Worm (Caenorhabditis elegans): ENCODE measurements around the gene F17C8.7.

F17C8.7 gene

ce11 chrIII:4756983-4757382 lies 21.4 kb downstream of the F17C8.7 start, which contains the start of gene fbxl-2 (continued):
- TF ChIP-seq C08G9.2 (tag; optimal IDR thresholded peaks at IDR 0.05) (peak; percentile 36), unc-55 (GFP tag; optimal IDR thresholded peaks at IDR 0.05) (peak; percentile 48), hlh-15 (tag; optimal IDR thresholded peaks at IDR 0.05) (no peak), madf-2 (tag; optimal IDR thresholded peaks at IDR 0.05) (peak; percentile 53), lim-6 (tag; optimal IDR thresholded peaks at IDR 0.05) (peak; percentile 58), ceh-22 (tag; optimal IDR thresholded peaks at IDR 0.05) (no peak), hlh-8 (tag; optimal IDR thresholded peaks at IDR 0.05) (peak; percentile 44), ceh-24 (tag; optimal IDR thresholded peaks at IDR 0.05) (peak; percentile 32), ceh-45 (GFP tag; IDR thresholded peaks at IDR 0.05) (no peak), odd-2 (tag; optimal IDR thresholded peaks at IDR 0.05) (no peak), pat-9 (tag; optimal IDR thresholded peaks at IDR 0.05) (peak; percentile 64), ceh-19 (GFP tag; optimal IDR thresholded peaks at IDR 0.05) (peak; percentile 17), ztf-16 (tag; optimal IDR thresholded peaks at IDR 0.05) (peak; percentile 33), ceh-31 (tag; optimal IDR thresholded peaks at IDR 0.05) (peak; percentile 88), ceh-34 (tag; optimal IDR thresholded peaks at IDR 0.05) (peak; percentile 90), C38D4.7 (GFP tag; optimal IDR thresholded peaks at IDR 0.05) (no peak), pha-2 (tag; optimal IDR thresholded peaks at IDR 0.05) (peak; percentile 72), K09A11.1 (tag; optimal IDR thresholded peaks at IDR 0.05; ENCODE audit: insufficient read depth) (no peak), gmeb-2 (tag; optimal IDR thresholded peaks at IDR 0.05) (peak; percentile 57), ceh-48 (tag; optimal IDR thresholded peaks at IDR 0.05) (peak; percentile 54), mec-3 (tag; optimal IDR thresholded peaks at IDR 0.05; ENCODE audit: borderline replicate concordance) (no peak), F13H6.1 (tag; optimal IDR thresholded peaks at IDR 0.05) (peak; percentile 53), fkh-10 (GFP tag; optimal IDR thresholded peaks at IDR 0.05) (peak; percentile 4)

ce11 chrIII:4762846-4763245 lies 27.3 kb downstream of the F17C8.7 start:
- TF ChIP-seq hlh-13 (GFP tag; optimal IDR thresholded peaks at IDR 0.05) (no peak), mec-3 (tag; optimal IDR thresholded peaks at IDR 0.05; ENCODE audit: borderline replicate concordance) (peak; percentile 20)

- TF ChIP-seq elt-2 (tag; optimal IDR thresholded peaks at IDR 0.05): no peak
- no peak for TF ChIP-seq hlh-13 (GFP tag; optimal IDR thresholded peaks at IDR 0.05)
- no peak for TF ChIP-seq fax-1 (tag; optimal IDR thresholded peaks at IDR 0.05)
- TF ChIP-seq fkh-10 (GFP tag; optimal IDR thresholded peaks at IDR 0.05): no peak
Measured at ce11 chrIII:4763509-4763908, 28.0 kb downstream of the F17C8.7 start, which contains the start of gene B0393.4. TSS of gene B0393.4 (minus strand) at chrIII:4763609.

ce11 chrIII:4765474-4765873 lies 29.9 kb downstream of the F17C8.7 start, which contains the start of gene B0393.5:
TSS of gene B0393.5 (plus strand) at chrIII:4765774.
- no peak for TF ChIP-seq hlh-15 (tag; optimal IDR thresholded peaks at IDR 0.05)
- no peak for TF ChIP-seq ttx-3 (tag; optimal IDR thresholded peaks at IDR 0.05)

- no peak for TF ChIP-seq mec-3 (tag; optimal IDR thresholded peaks at IDR 0.05; ENCODE audit: borderline replicate concordance)
- TF ChIP-seq che-1 (tag; optimal IDR thresholded peaks at IDR 0.05): no peak
- TF ChIP-seq eyg-1 (tag; optimal IDR thresholded peaks at IDR 0.05): no peak
- no peak for TF ChIP-seq K02D7.2 (tag; optimal IDR thresholded peaks at IDR 0.05)
- no peak for TF ChIP-seq pat-9 (tag; optimal IDR thresholded peaks at IDR 0.05)
- TF ChIP-seq rnt-1 (tag; optimal IDR thresholded peaks at IDR 0.05): no peak
- no peak for TF ChIP-seq C38D4.7 (GFP tag; optimal IDR thresholded peaks at IDR 0.05)
- no peak for TF ChIP-seq ceh-6 (GFP tag; optimal IDR thresholded peaks at IDR 0.05)
- TF ChIP-seq Y22D7AL.16 (tag; optimal IDR thresholded peaks at IDR 0.05): no peak
- TF ChIP-seq ceh-22 (tag; optimal IDR thresholded peaks at IDR 0.05): no peak
- TF ChIP-seq hlh-6 (tag; optimal IDR thresholded peaks at IDR 0.05): no peak
- no peak for TF ChIP-seq pag-3 (tag; optimal IDR thresholded peaks at IDR 0.05; ENCODE audit: borderline replicate concordance)
- no peak for TF ChIP-seq fkh-6 (tag; optimal IDR thresholded peaks at IDR 0.05)
- TF ChIP-seq unc-55 (GFP tag; optimal IDR thresholded peaks at IDR 0.05): no peak
- no peak for TF ChIP-seq npax-4 (tag; optimal IDR thresholded peaks at IDR 0.05)
- no peak for TF ChIP-seq odd-2 (tag; optimal IDR thresholded peaks at IDR 0.05)
- TF ChIP-seq sdc-2 (tag; optimal IDR thresholded peaks at IDR 0.05): no peak
- TF ChIP-seq ceh-45 (GFP tag; IDR thresholded peaks at IDR 0.05): no peak
- no peak for TF ChIP-seq dmd-4 (tag; optimal IDR thresholded peaks at IDR 0.05; ENCODE audit: borderline replicate concordance)
- no peak for TF ChIP-seq C08G9.2 (tag; optimal IDR thresholded peaks at IDR 0.05)
Measured at ce11 chrIII:4766842-4767241, 31.3 kb downstream of the F17C8.7 start.

Data from whole organism, late embryonic.